Worm (Caenorhabditis elegans) whole organism, L4 larva: ENCODE measurements around the gene C07A9.12.
A peak's percentile ranks its signal among the peaks of the same experiment; 100 is the strongest.

Experiments
- F10B5.3 ChIP-seq: sonication (generic microtip); optimal IDR thresholded peaks from 2 replicates; lab custom pipeline; 2016; ENCODE audit warnings: mild to moderate bottlenecking, missing genetic modification characterization, missing compliant biosample characterization
- F49E8.2 ChIP-seq: sonication (generic microtip); optimal IDR thresholded peaks from 2 replicates; lab custom pipeline; 2016; ENCODE audit warnings: missing compliant biosample characterization, mild to moderate bottlenecking, missing genetic modification characterization, borderline replicate concordance
- R02D3.7 ChIP-seq: fragments of 150-350 bp; sonication (generic microtip); optimal IDR thresholded peaks from 3 replicates; lab custom pipeline; 2014; ENCODE audit warnings: missing biosample characterization, missing genetic modification characterization
- Y48G9A.11 ChIP-seq: fragments of 200-800 bp; sonication (Bioruptor generic); IDR thresholded peaks from 2 replicates; pipeline ENCODE4 v1.3.6; 2022; ENCODE audit warnings: missing genetic modification reagents, missing genetic modification characterization, missing compliant biosample characterization
- ZK337.2 ChIP-seq: fragments of 200-800 bp; sonication (Bioruptor generic); IDR thresholded peaks from 2 replicates; pipeline ENCODE4 v1.3.6; 2022; ENCODE audit warnings: missing genetic modification reagents, missing genetic modification characterization, missing compliant biosample characterization
- aha-1 ChIP-seq: fragments of 150-350 bp; peaks from one replicate; lab custom pipeline; 2014; ENCODE audit warnings: missing biosample characterization, missing genetic modification characterization
- aly-2 ChIP-seq: sonication (generic microtip); optimal IDR thresholded peaks from 2 replicates; lab custom pipeline; 2018; ENCODE audit warnings: missing biosample characterization, missing genetic modification characterization
- attf-4 ChIP-seq: sonication (generic microtip); optimal IDR thresholded peaks from 3 replicates; lab custom pipeline; 2017; ENCODE audit warnings: missing biosample characterization, missing genetic modification characterization
- ceh-62 ChIP-seq: sonication (generic microtip); optimal IDR thresholded peaks from 2 replicates; lab custom pipeline; 2017; ENCODE audit warnings: missing biosample characterization, missing genetic modification characterization
- ceh-82 ChIP-seq: sonication (generic microtip); optimal IDR thresholded peaks from 2 replicates; lab custom pipeline; 2017; ENCODE audit warnings: missing biosample characterization, missing genetic modification characterization
- ces-1 ChIP-seq: fragments of 150-350 bp; sonication (generic microtip); optimal IDR thresholded peaks from 4 replicates; lab custom pipeline; 2014; ENCODE audit warnings: missing biosample characterization, missing genetic modification reagents, missing genetic modification characterization
- ctbp-1 ChIP-seq: fragments of 200-800 bp; sonication (Bioruptor generic); IDR thresholded peaks from 2 replicates; pipeline ENCODE4 v1.3.6; 2022; ENCODE audit warnings: missing genetic modification reagents, missing genetic modification characterization, missing compliant biosample characterization
- daf-12 ChIP-seq: fragments of 150-350 bp; optimal IDR thresholded peaks from 2 replicates; lab custom pipeline; 2014; ENCODE audit warnings: missing biosample characterization, missing genetic modification reagents, missing genetic modification characterization
- daf-16 ChIP-seq, 3 experiments: sonication (generic microtip); optimal IDR thresholded peaks; 2 replicates each; lab custom pipeline; 2016 to 2017; ENCODE audit warnings: missing genetic modification characterization in 3 of 3, missing genetic modification reagents in 3 of 3, mild to moderate bottlenecking in 2 of 3, missing compliant biosample characterization in 2 of 3, missing biosample characterization in 1 of 3, moderate library complexity in 1 of 3
- dmd-6 ChIP-seq: fragments of 200-800 bp; sonication (Bioruptor generic); IDR thresholded peaks from 2 replicates; pipeline ENCODE4 v1.3.6; 2022; ENCODE audit warnings: missing genetic modification reagents, missing genetic modification characterization, missing compliant biosample characterization
- dpl-1 ChIP-seq: fragments of 150-350 bp; optimal IDR thresholded peaks from 2 replicates; lab custom pipeline; 2014; ENCODE audit warnings: missing biosample characterization, missing genetic modification reagents, missing genetic modification characterization
- duxl-1 ChIP-seq: sonication (generic microtip); optimal IDR thresholded peaks from 2 replicates; lab custom pipeline; 2016; ENCODE audit warnings: mild to moderate bottlenecking, missing genetic modification characterization, moderate library complexity, missing compliant biosample characterization; ENCODE audit not compliant: poor library complexity
- dve-1 ChIP-seq: sonication (generic microtip); optimal IDR thresholded peaks from 2 replicates; lab custom pipeline; 2017; ENCODE audit warnings: antibody characterized with exemption, mild to moderate bottlenecking, missing genetic modification characterization, missing compliant biosample characterization; ENCODE audit not compliant: insufficient read depth
- egl-43 ChIP-seq: fragments of 200-800 bp; sonication (Bioruptor generic); IDR thresholded peaks from 2 replicates; pipeline ENCODE4 v1.3.6; 2022; ENCODE audit warnings: missing genetic modification reagents, missing genetic modification characterization, missing compliant biosample characterization
- hif-1 ChIP-seq, 2 experiments: sonication (generic microtip); optimal IDR thresholded peaks; 2 replicates each; lab custom pipeline; 2016 to 2017; ENCODE audit warnings: missing compliant biosample characterization in 2 of 2, missing genetic modification characterization in 2 of 2, missing genetic modification reagents in 2 of 2, missing genotype in 2 of 2, mild to moderate bottlenecking in 1 of 2
- hlh-30 ChIP-seq: sonication (generic microtip); optimal IDR thresholded peaks from 2 replicates; lab custom pipeline; 2017; ENCODE audit warnings: antibody characterized with exemption, mild to moderate bottlenecking, missing genetic modification characterization, missing compliant biosample characterization; ENCODE audit not compliant: insufficient read depth
- jun-1 ChIP-seq: fragments of 150-350 bp; optimal IDR thresholded peaks from 2 replicates; lab custom pipeline; 2014; ENCODE audit warnings: missing biosample characterization, missing genetic modification reagents, missing genetic modification characterization
- lin-1 ChIP-seq: fragments of 200-800 bp; sonication (Bioruptor generic); IDR thresholded peaks from 2 replicates; pipeline ENCODE4 v1.3.6; 2022; ENCODE audit warnings: missing genetic modification reagents, missing genetic modification characterization, missing compliant biosample characterization
- lin-13 ChIP-seq: fragments of 150-350 bp; optimal IDR thresholded peaks from 2 replicates; lab custom pipeline; 2014; ENCODE audit warnings: missing biosample characterization, missing genetic modification reagents, missing genetic modification characterization
- lin-15B ChIP-seq: fragments of 150-350 bp; sonication (generic microtip); optimal IDR thresholded peaks from 3 replicates; lab custom pipeline; 2014; ENCODE audit warnings: missing biosample characterization, missing genetic modification characterization
- lin-39 ChIP-seq: fragments of 150-350 bp; optimal IDR thresholded peaks from 2 replicates; lab custom pipeline; 2014; ENCODE audit warnings: missing biosample characterization, missing genetic modification reagents, missing genetic modification characterization
- lsy-2 ChIP-seq, 2 experiments: fragments of 150-350 bp in 1 of 2; sonication (generic microtip) in 1 of 2; optimal IDR thresholded peaks; 2 replicates each; lab custom pipeline; 2014 to 2017; ENCODE audit warnings: missing biosample characterization in 2 of 2, missing genetic modification characterization in 2 of 2
- mep-1 ChIP-seq: fragments of 150-350 bp; sonication (generic microtip); optimal IDR thresholded peaks from 3 replicates; lab custom pipeline; 2014; ENCODE audit warnings: missing biosample characterization, missing genetic modification characterization
- mes-2 ChIP-seq: sonication (generic microtip); optimal IDR thresholded peaks from 2 replicates; lab custom pipeline; 2016; ENCODE audit warnings: missing genotype, mild to moderate bottlenecking, missing genetic modification characterization, missing compliant biosample characterization; ENCODE audit not compliant: poor library complexity, severe bottlenecking
- nhr-102 ChIP-seq: sonication (generic microtip); optimal IDR thresholded peaks from 2 replicates; lab custom pipeline; 2016; ENCODE audit warnings: mild to moderate bottlenecking, missing genetic modification characterization, moderate library complexity, missing compliant biosample characterization
- nhr-11 ChIP-seq: fragments of 150-350 bp; optimal IDR thresholded peaks from 2 replicates; lab custom pipeline; 2014; ENCODE audit warnings: missing biosample characterization, missing genetic modification characterization
- nhr-25 ChIP-seq: sonication (generic microtip); optimal IDR thresholded peaks from 2 replicates; lab custom pipeline; 2017; ENCODE audit warnings: missing genetic modification characterization, mild to moderate bottlenecking, missing compliant biosample characterization, antibody characterized with exemption, moderate library complexity, borderline replicate concordance; ENCODE audit not compliant: insufficient read depth
- nhr-42 ChIP-seq: fragments of 200-800 bp; sonication (Bioruptor generic); IDR thresholded peaks from 2 replicates; pipeline ENCODE4 v1.3.6; 2022; ENCODE audit warnings: missing genetic modification characterization, missing compliant biosample characterization
- nhr-48 ChIP-seq: sonication (generic microtip); optimal IDR thresholded peaks from 2 replicates; lab custom pipeline; 2016; ENCODE audit warnings: mild to moderate bottlenecking, missing genetic modification characterization, missing compliant biosample characterization
- nhr-6 ChIP-seq: fragments of 150-350 bp; optimal IDR thresholded peaks from 2 replicates; lab custom pipeline; 2014; ENCODE audit warnings: missing biosample characterization, missing genetic modification characterization
- pha-4 ChIP-seq, 2 experiments: fragments of 150-350 bp in 1 of 2; fragments of 200-800 bp in 1 of 2; sonication (Bioruptor generic) in 1 of 2; IDR thresholded peaks in 1 of 2; optimal IDR thresholded peaks in 1 of 2; 2 replicates each; pipeline versions ENCODE4 v1.3.6 to Lab custom; 2014 to 2022; ENCODE audit warnings: missing genetic modification characterization in 2 of 2, missing genetic modification reagents in 2 of 2, missing biosample characterization in 1 of 2, missing compliant biosample characterization in 1 of 2
- php-3 ChIP-seq: fragments of 200-800 bp; sonication (Bioruptor generic); IDR thresholded peaks from 2 replicates; pipeline ENCODE4 v1.3.6; 2022; ENCODE audit warnings: missing genetic modification reagents, missing genetic modification characterization, missing compliant biosample characterization
- pqm-1 ChIP-seq: sonication (generic microtip); optimal IDR thresholded peaks from 2 replicates; lab custom pipeline; 2017; ENCODE audit warnings: missing biosample characterization, missing genetic modification characterization
- rbr-2 ChIP-seq: sonication (generic microtip); optimal IDR thresholded peaks from 2 replicates; lab custom pipeline; 2016; ENCODE audit warnings: missing genotype, missing genetic modification characterization, missing compliant biosample characterization
- skn-1 ChIP-seq: fragments of 150-350 bp; optimal IDR thresholded peaks from 2 replicates; lab custom pipeline; 2014; ENCODE audit warnings: missing biosample characterization, missing genetic modification characterization
- snpc-4 ChIP-seq: fragments of 150-350 bp; optimal IDR thresholded peaks from 2 replicates; lab custom pipeline; 2014; ENCODE audit warnings: missing biosample characterization, missing genetic modification characterization
- spr-1 ChIP-seq: sonication (generic microtip); optimal IDR thresholded peaks from 2 replicates; lab custom pipeline; 2016; ENCODE audit warnings: mild to moderate bottlenecking, missing genetic modification characterization, missing compliant biosample characterization
- tra-1 ChIP-seq: fragments of 200-800 bp; sonication (Bioruptor generic); IDR thresholded peaks from 2 replicates; pipeline ENCODE4 v1.3.6; 2022; ENCODE audit warnings: missing genetic modification reagents, missing genetic modification characterization, missing compliant biosample characterization
- unc-130 ChIP-seq: sonication (generic microtip); optimal IDR thresholded peaks from 2 replicates; lab custom pipeline; 2016; ENCODE audit warnings: missing genetic modification reagents, missing genetic modification characterization, missing compliant biosample characterization
- unc-62 ChIP-seq, 3 experiments: fragments of 150-350 bp in 1 of 3; sonication (generic microtip); optimal IDR thresholded peaks in 2 of 3; peaks in 1 of 3; 1 replicate in 1 of 3; 2 replicates in 2 of 3; lab custom pipeline; 2014 to 2017; ENCODE audit warnings: missing biosample characterization in 3 of 3, missing genetic modification characterization in 3 of 3, missing genetic modification reagents in 3 of 3, missing genotype in 1 of 3
- ztf-7 ChIP-seq: fragments of 150-350 bp; optimal IDR thresholded peaks from 2 replicates; lab custom pipeline; 2014; ENCODE audit warnings: missing biosample characterization, missing genetic modification characterization

Gene C07A9.12

ce11 chrIII:9720191-9720590, 7.1 kb downstream of the C07A9.12 start, which contains the start of gene ncx-7:
ncx-7 (minus strand) TSS chrIII:9720291.
- peak; percentile 6 for TF ChIP-seq pqm-1 (tag; lab: Kevin White, UChicago)
- TF ChIP-seq hlh-30, result no peak

ce11 chrIII:9717243-9717642, 10.1 kb downstream of the C07A9.12 start:
- peak; percentile 63 for TF ChIP-seq nhr-48 (tag; lab: Kevin White, UChicago)
- peak; percentile 79 for TF ChIP-seq dve-1 (tag; lab: Kevin White, UChicago)
- TF ChIP-seq ceh-62 (tag; lab: Kevin White, UChicago), result no peak
- peak; percentile 82; the same call in 1 of the 2 replicates for TF ChIP-seq lin-1
- peak; percentile 2 for TF ChIP-seq unc-130 (GFP tag; lab: Kevin White, UChicago)
- TF ChIP-seq Y48G9A.11 (GFP tag; lab: Robert Waterston, UW), result no peak; the same call in 1 of the 2 replicates
- TF ChIP-seq egl-43 (GFP tag; lab: Robert Waterston, UW), result no peak
- peak; percentile 63 for TF ChIP-seq nhr-25 (tag; lab: Kevin White, UChicago)
- peak; percentile 57 for TF ChIP-seq lin-13 (GFP tag; lab: Kevin White, UChicago)
- peak in 1 of 2 experiments; percentile 63 for TF ChIP-seq daf-16 (GFP tag; optimal IDR thresholded peaks at IDR 0.05; lab: Kevin White, UChicago)
- peak; percentile 69 for TF ChIP-seq daf-16 (tag; optimal IDR thresholded peaks at IDR 0.05; lab: Kevin White, UChicago)
- TF ChIP-seq skn-1 (tag; lab: Kevin White, UChicago), result no peak
- peak; percentile 7 for TF ChIP-seq jun-1 (tag; lab: Kevin White, UChicago)
- no peak for TF ChIP-seq lin-39 (tag; lab: Kevin White, UChicago)
- peak; percentile 48; the same call in 1 of the 2 replicates for TF ChIP-seq pha-4 (GFP tag; IDR thresholded peaks at IDR 0.05; lab: Robert Waterston, UW)
- no peak for TF ChIP-seq pha-4 (tag; optimal IDR thresholded peaks at IDR 0.05; lab: Kevin White, UChicago)
- peak; percentile 48 for TF ChIP-seq duxl-1
- peak; percentile 63 for TF ChIP-seq dmd-6
- TF ChIP-seq daf-12 (tag; lab: Kevin White, UChicago), result no peak
- TF ChIP-seq hlh-30, result peak; percentile 68
- TF ChIP-seq nhr-42 (GFP tag; lab: Robert Waterston, UW), result peak; percentile 27; the same call in 1 of the 2 replicates
- peak; percentile 15 for TF ChIP-seq nhr-11
- TF ChIP-seq lsy-2 (tag; optimal IDR thresholded peaks at IDR 0.05; lab: Kevin White, UChicago), result peak in 1 of 2 experiments; percentile 73
- no peak for TF ChIP-seq ceh-82 (tag; lab: Kevin White, UChicago)
- TF ChIP-seq snpc-4 (tag; lab: Kevin White, UChicago), result peak; percentile 91
- TF ChIP-seq lin-15B, result peak; percentile 46
- TF ChIP-seq ctbp-1 (GFP tag; lab: Robert Waterston, UW), result no peak
- peak; percentile 65 for TF ChIP-seq nhr-6 (tag; lab: Kevin White, UChicago)
- peak; percentile 49; the same call in 1 of the 2 replicates for TF ChIP-seq php-3 (GFP tag; lab: Robert Waterston, UW)
- TF ChIP-seq tra-1 (GFP tag; lab: Robert Waterston, UW), result peak; percentile 28; the same call in 1 of the 2 replicates
- peak; percentile 25 for TF ChIP-seq attf-4
- TF ChIP-seq F49E8.2 (tag; lab: Kevin White, UChicago), result peak; percentile 90
- TF ChIP-seq mes-2, result peak; percentile 89
- TF ChIP-seq F10B5.3, result peak; percentile 64
- no peak for TF ChIP-seq ces-1 (GFP tag; lab: Kevin White, UChicago)
- peak; percentile 59 for TF ChIP-seq mep-1 (tag; lab: Kevin White, UChicago)
- no peak for TF ChIP-seq aly-2 (tag; lab: Kevin White, UChicago)
- peak; percentile 20 for TF ChIP-seq rbr-2 (tag; lab: Kevin White, UChicago)
- TF ChIP-seq spr-1 (tag; lab: Kevin White, UChicago), result peak; percentile 16
- TF ChIP-seq unc-62 (GFP tag; optimal IDR thresholded peaks at IDR 0.05 in 1 of 2; lab: Kevin White, UChicago), result peak in 1 of 2 experiments; percentile 35
- TF ChIP-seq unc-62 (tag; optimal IDR thresholded peaks at IDR 0.05; lab: Kevin White, UChicago), result no peak
- peak; percentile 33 for TF ChIP-seq ztf-7 (tag; lab: Kevin White, UChicago)
- TF ChIP-seq R02D3.7 (tag; lab: Kevin White, UChicago), result no peak
- TF ChIP-seq aha-1, result peak; percentile 60
- 0 out of 2 replicates have a peak, but pooled peaks have one; percentile 12 for TF ChIP-seq ZK337.2 (GFP tag; lab: Robert Waterston, UW)
- TF ChIP-seq nhr-102 (tag; lab: Kevin White, UChicago), result peak; percentile 73
- peak; percentile 30 for TF ChIP-seq dpl-1 (GFP tag; lab: Kevin White, UChicago)
- TF ChIP-seq hif-1 (tag; optimal IDR thresholded peaks at IDR 0.05; lab: Kevin White, UChicago), result peak in 1 of 2 experiments; percentile 8
